Worm (Caenorhabditis elegans): ENCODE measurements around the gene skpo-2.

DNA sequence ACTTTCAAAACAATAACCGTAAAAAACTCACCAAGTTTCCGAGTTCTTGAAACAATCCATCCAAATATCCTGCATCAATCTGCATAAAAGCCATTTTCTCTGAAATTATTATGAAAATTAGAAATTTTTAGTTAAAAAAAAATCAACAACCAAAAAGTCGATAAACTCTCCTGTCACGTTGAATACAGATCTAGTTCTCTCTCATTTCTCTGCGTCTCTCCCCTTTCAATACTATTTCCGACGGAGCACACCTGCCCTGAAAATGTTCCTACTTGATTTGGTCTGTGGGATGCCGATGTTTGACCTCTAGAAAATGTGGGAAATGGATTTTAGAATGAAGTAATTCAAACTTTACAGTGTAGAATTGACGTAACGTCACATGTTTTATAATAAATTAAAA is 48.8 kb downstream of the skpo-2 start, which contains the start of gene T06D4.6:
- TF ChIP-seq ztf-11 (tag; optimal IDR thresholded peaks at IDR 0.05) (no peak), mep-1 (tag; optimal IDR thresholded peaks at IDR 0.05) (no peak), ces-1 (GFP tag; optimal IDR thresholded peaks at IDR 0.05) (no peak), bed-3 (GFP tag; optimal IDR thresholded peaks at IDR 0.05) (no peak), lsy-2 (tag; optimal IDR thresholded peaks at IDR 0.05) (no peak), elt-1 (tag; optimal IDR thresholded peaks at IDR 0.05; ENCODE audit: borderline replicate concordance, insufficient read depth) (no peak), nhr-28 (tag; optimal IDR thresholded peaks at IDR 0.05) (no peak)

Measured in whole organism, mixed stage, embryonic.